Fruit fly (Drosophila melanogaster): Measurements from ENCODE around the gene CG5938.
A peak's percentile ranks its signal among the peaks of the same experiment; 100 is the strongest.

Gene CG5938

dm6 chr3R:27292159-27292880, 17.7 kb downstream of the CG5938 start, which contains the start of gene CG3348:
Gene CG3348 (minus strand): TSS chr3R:27292209.
- TF ChIP-seq fru (GFP tag; optimal IDR thresholded peaks at IDR 0.05) (peak; percentile 73), ey (GFP tag; optimal IDR thresholded peaks at IDR 0.05) (peak; percentile 71), br (GFP tag; optimal IDR thresholded peaks at IDR 0.05) (peak; percentile 46), dmrt93B (GFP tag; optimal IDR thresholded peaks at IDR 0.05) (peak; percentile 9), Rel (GFP tag; optimal IDR thresholded peaks at IDR 0.05) (no peak), Rel (tag; optimal IDR thresholded peaks at IDR 0.05) (peak; percentile 8), rgr (GFP tag; optimal IDR thresholded peaks at IDR 0.05) (peak; percentile 78), Hnf4 (GFP tag; optimal IDR thresholded peaks at IDR 0.05) (peak; percentile 69), brk (GFP tag; optimal IDR thresholded peaks at IDR 0.05) (no peak), Dfd (GFP tag; optimal IDR thresholded peaks at IDR 0.05) (no peak), psq (GFP tag; optimal IDR thresholded peaks at IDR 0.05) (peak; percentile 49), HLH106 (tag; optimal IDR thresholded peaks at IDR 0.05) (peak; percentile 24), Abd-B (GFP tag; optimal IDR thresholded peaks at IDR 0.05) (no peak), woc (GFP tag; optimal IDR thresholded peaks at IDR 0.05) (peak; percentile 15), Jra (GFP tag; optimal IDR thresholded peaks at IDR 0.05) (peak; percentile 32), sv (GFP tag; optimal IDR thresholded peaks at IDR 0.05) (peak; percentile 50), jim (GFP tag; optimal IDR thresholded peaks at IDR 0.05) (no peak), foxo (GFP tag; optimal IDR thresholded peaks at IDR 0.05) (peak in 1 of 2 experiments; percentile 78), Dif (GFP tag; optimal IDR thresholded peaks at IDR 0.05; ENCODE audit: partially characterized antibody) (no peak), lola (GFP tag; optimal IDR thresholded peaks at IDR 0.05) (no peak), h (GFP tag; optimal IDR thresholded peaks at IDR 0.05) (peak; percentile 72), OdsH (GFP tag; optimal IDR thresholded peaks at IDR 0.05) (peak; percentile 64), Sp1 (GFP tag; optimal IDR thresholded peaks at IDR 0.05) (peak; percentile 65), CG32264 (GFP tag; optimal IDR thresholded peaks at IDR 0.05) (peak; percentile 50), N (GFP tag; optimal IDR thresholded peaks at IDR 0.05) (no peak), Hr83 (GFP tag; optimal IDR thresholded peaks at IDR 0.05; ENCODE audit: poor library complexity, severe bottlenecking) (peak; percentile 36)

- TF ChIP-seq fru (GFP tag; optimal IDR thresholded peaks at IDR 0.05) (no peak), woc (GFP tag; optimal IDR thresholded peaks at IDR 0.05) (no peak), sage (GFP tag; optimal IDR thresholded peaks at IDR 0.05) (no peak), usp (GFP tag; optimal IDR thresholded peaks at IDR 0.05) (no peak), lola (GFP tag; optimal IDR thresholded peaks at IDR 0.05) (no peak), GATAd (GFP tag; optimal IDR thresholded peaks at IDR 0.05) (no peak), Vsx2 (GFP tag; optimal IDR thresholded peaks at IDR 0.05; ENCODE audit: partially characterized antibody) (no peak), tai (GFP tag; optimal IDR thresholded peaks at IDR 0.05) (no peak), h (GFP tag; optimal IDR thresholded peaks at IDR 0.05) (no peak), br (GFP tag; optimal IDR thresholded peaks at IDR 0.05) (no peak), dmrt93B (GFP tag; optimal IDR thresholded peaks at IDR 0.05) (no peak), HLH106 (tag; optimal IDR thresholded peaks at IDR 0.05) (no peak), psq (GFP tag; optimal IDR thresholded peaks at IDR 0.05) (no peak), CrebA (GFP tag; optimal IDR thresholded peaks at IDR 0.05; ENCODE audit: borderline replicate concordance) (no peak), dl (GFP tag; optimal IDR thresholded peaks at IDR 0.05; ENCODE audit: insufficient read depth in 1 of 2, partially characterized antibody in 2 of 2) (no peak), Jra (GFP tag; optimal IDR thresholded peaks at IDR 0.05) (no peak), jim (GFP tag; optimal IDR thresholded peaks at IDR 0.05) (no peak), CG9705 (GFP tag; optimal IDR thresholded peaks at IDR 0.05) (no peak)
These were observed 18.5 kb downstream of the CG5938 start for dm6 chr3R:27293065-27293464.

- no peak for TF ChIP-seq Jra (GFP tag; optimal IDR thresholded peaks at IDR 0.05)
- no peak for TF ChIP-seq Hr83 (GFP tag; optimal IDR thresholded peaks at IDR 0.05; ENCODE audit: poor library complexity, severe bottlenecking)
- TF ChIP-seq woc (GFP tag; optimal IDR thresholded peaks at IDR 0.05), result no peak
- TF ChIP-seq Dfd (GFP tag; optimal IDR thresholded peaks at IDR 0.05), result no peak
- no peak for TF ChIP-seq Dif (GFP tag; optimal IDR thresholded peaks at IDR 0.05; ENCODE audit: partially characterized antibody)
- TF ChIP-seq usp (GFP tag; optimal IDR thresholded peaks at IDR 0.05), result no peak
- no peak for TF ChIP-seq Mio (GFP tag; optimal IDR thresholded peaks at IDR 0.05)
These were observed 19.5 kb downstream of the CG5938 start for dm6 chr3R:27294113-27294512.
